Worm (Caenorhabditis elegans) whole organism, L2 larva: ENCODE data around the gene fbxa-128.

ENCODE experiments used
- C34F6.9 ChIP-seq: fragments of 150-350 bp; optimal IDR thresholded peaks from 2 replicates; lab custom pipeline; 2014; ENCODE audit warnings: missing biosample characterization, missing genetic modification characterization
- F13H6.1 ChIP-seq: sonication (generic microtip); optimal IDR thresholded peaks from 2 replicates; lab custom pipeline; 2016; ENCODE audit warnings: missing genetic modification characterization, missing compliant biosample characterization
- R02D3.7 ChIP-seq: fragments of 150-350 bp; optimal IDR thresholded peaks from 2 replicates; lab custom pipeline; 2014; ENCODE audit warnings: missing biosample characterization, missing genetic modification characterization
- alr-1 ChIP-seq: fragments of 150-350 bp; optimal IDR thresholded peaks from 2 replicates; lab custom pipeline; 2014; ENCODE audit warnings: missing biosample characterization, missing genetic modification characterization
- aly-2 ChIP-seq: fragments of 150-350 bp; optimal IDR thresholded peaks from 2 replicates; lab custom pipeline; 2014; ENCODE audit warnings: missing biosample characterization, missing genetic modification characterization
- ama-1 ChIP-seq: fragments of 150-350 bp; optimal IDR thresholded peaks from 2 replicates; lab custom pipeline; 2018; ENCODE audit warnings: inconsistent platforms
- blmp-1 ChIP-seq: sonication (generic microtip); optimal IDR thresholded peaks from 2 replicates; lab custom pipeline; 2017; ENCODE audit warnings: missing genetic modification characterization, mild to moderate bottlenecking, missing compliant biosample characterization, antibody characterized with exemption, moderate library complexity; ENCODE audit not compliant: insufficient read depth
- ceh-16 ChIP-seq: fragments of 150-350 bp; optimal IDR thresholded peaks from 2 replicates; lab custom pipeline; 2014; ENCODE audit warnings: missing biosample characterization, missing genetic modification characterization
- ceh-82 ChIP-seq: fragments of 150-350 bp; optimal IDR thresholded peaks from 2 replicates; lab custom pipeline; 2014; ENCODE audit warnings: missing biosample characterization, missing genetic modification characterization
- crh-2 ChIP-seq: sonication (generic microtip); optimal IDR thresholded peaks from 2 replicates; lab custom pipeline; 2017; ENCODE audit warnings: missing biosample characterization, missing genetic modification characterization
- dmd-4 ChIP-seq: sonication (generic microtip); optimal IDR thresholded peaks from 2 replicates; lab custom pipeline; 2017; ENCODE audit warnings: missing biosample characterization, missing genetic modification characterization
- egl-27 ChIP-seq: sonication (generic microtip); optimal IDR thresholded peaks from 3 replicates; lab custom pipeline; 2017; ENCODE audit warnings: missing biosample characterization, missing genetic modification reagents, missing genetic modification characterization
- elt-1 ChIP-seq: fragments of 150-350 bp; optimal IDR thresholded peaks from 2 replicates; lab custom pipeline; 2014; ENCODE audit warnings: missing biosample characterization, missing genetic modification characterization
- elt-3 ChIP-seq: sonication (generic microtip); optimal IDR thresholded peaks from 2 replicates; lab custom pipeline; 2017; ENCODE audit warnings: missing biosample characterization, missing genetic modification characterization
- fos-1 ChIP-seq: fragments of 150-350 bp; optimal IDR thresholded peaks from 2 replicates; lab custom pipeline; 2014; ENCODE audit warnings: missing biosample characterization, missing genetic modification characterization
- gmeb-1 ChIP-seq: fragments of 150-350 bp; optimal IDR thresholded peaks from 2 replicates; lab custom pipeline; 2014; ENCODE audit warnings: missing biosample characterization, missing genetic modification characterization
- lin-11 ChIP-seq: fragments of 150-350 bp; sonication (generic microtip); optimal IDR thresholded peaks from 2 replicates; lab custom pipeline; 2014; ENCODE audit warnings: missing biosample characterization, missing genetic modification characterization, inconsistent platforms, mixed read lengths
- lin-13 ChIP-seq: fragments of 150-350 bp; optimal IDR thresholded peaks from 2 replicates; lab custom pipeline; 2014; ENCODE audit warnings: missing biosample characterization, missing genetic modification reagents, missing genetic modification characterization
- lin-39 ChIP-seq: fragments of 150-350 bp; optimal IDR thresholded peaks from 2 replicates; lab custom pipeline; 2014; ENCODE audit warnings: missing biosample characterization, missing genetic modification reagents, missing genetic modification characterization
- lsy-2 ChIP-seq, 2 experiments: fragments of 150-350 bp in 1 of 2; sonication (generic microtip) in 1 of 2; optimal IDR thresholded peaks; 2 replicates each; lab custom pipeline; 2014 to 2017; ENCODE audit warnings: missing biosample characterization in 2 of 2, missing genetic modification characterization in 2 of 2
- mab-5 ChIP-seq: fragments of 150-350 bp; optimal IDR thresholded peaks from 2 replicates; lab custom pipeline; 2014; ENCODE audit warnings: missing biosample characterization, missing genetic modification characterization
- mbf-1 ChIP-seq: sonication (generic microtip); optimal IDR thresholded peaks from 2 replicates; lab custom pipeline; 2017; ENCODE audit warnings: missing biosample characterization, missing genetic modification characterization
- mdl-1 ChIP-seq, 2 experiments: fragments of 150-350 bp in 1 of 2; sonication (generic microtip) in 1 of 2; optimal IDR thresholded peaks; 2 replicates each; lab custom pipeline; 2017; ENCODE audit warnings: missing biosample characterization in 2 of 2, missing genetic modification characterization in 2 of 2
- nhr-10 ChIP-seq: sonication (generic microtip); optimal IDR thresholded peaks from 2 replicates; lab custom pipeline; 2017; ENCODE audit warnings: missing biosample characterization, missing genetic modification characterization
- nhr-11 ChIP-seq: fragments of 150-350 bp; optimal IDR thresholded peaks from 2 replicates; lab custom pipeline; 2014; ENCODE audit warnings: missing biosample characterization, missing genetic modification characterization
- nhr-12 ChIP-seq: fragments of 150-350 bp; optimal IDR thresholded peaks from 2 replicates; lab custom pipeline; 2014; ENCODE audit warnings: missing biosample characterization, missing genetic modification characterization
- nhr-129 ChIP-seq: fragments of 150-350 bp; optimal IDR thresholded peaks from 2 replicates; lab custom pipeline; 2014; ENCODE audit warnings: missing biosample characterization, missing genetic modification characterization
- nhr-21 ChIP-seq: fragments of 150-350 bp; optimal IDR thresholded peaks from 2 replicates; lab custom pipeline; 2014; ENCODE audit warnings: missing biosample characterization, missing genetic modification characterization
- nhr-23 ChIP-seq: fragments of 150-350 bp; optimal IDR thresholded peaks from 2 replicates; lab custom pipeline; 2014; ENCODE audit warnings: missing biosample characterization, missing genetic modification reagents, missing genetic modification characterization
- nhr-237 ChIP-seq: fragments of 150-350 bp; optimal IDR thresholded peaks from 2 replicates; lab custom pipeline; 2014; ENCODE audit warnings: missing biosample characterization, missing genetic modification characterization
- nhr-25 ChIP-seq: fragments of 150-350 bp; sonication (generic microtip); optimal IDR thresholded peaks from 3 replicates; lab custom pipeline; 2014; ENCODE audit warnings: missing biosample characterization, missing genetic modification characterization
- nhr-6 ChIP-seq: fragments of 150-350 bp; optimal IDR thresholded peaks from 2 replicates; lab custom pipeline; 2014; ENCODE audit warnings: missing biosample characterization, missing genetic modification characterization
- nhr-77 ChIP-seq: fragments of 150-350 bp; optimal IDR thresholded peaks from 2 replicates; lab custom pipeline; 2014; ENCODE audit warnings: missing biosample characterization, missing genetic modification characterization
- peb-1 ChIP-seq: fragments of 150-350 bp; optimal IDR thresholded peaks from 2 replicates; lab custom pipeline; 2014; ENCODE audit warnings: missing biosample characterization, missing genetic modification characterization
- sem-4 ChIP-seq: fragments of 150-350 bp; optimal IDR thresholded peaks from 2 replicates; lab custom pipeline; 2014; ENCODE audit warnings: missing biosample characterization, missing genetic modification reagents, missing genetic modification characterization
- skn-1 ChIP-seq: sonication (generic microtip); optimal IDR thresholded peaks from 2 replicates; lab custom pipeline; 2017; ENCODE audit warnings: missing biosample characterization, missing genetic modification characterization
- sma-3 ChIP-seq: sonication (generic microtip); optimal IDR thresholded peaks from 2 replicates; lab custom pipeline; 2016; ENCODE audit warnings: missing genetic modification reagents, missing genetic modification characterization, missing compliant biosample characterization
- sma-9 ChIP-seq, 2 experiments: fragments of 150-350 bp in 1 of 2; sonication (generic microtip) in 1 of 2; optimal IDR thresholded peaks; 2 replicates each; lab custom pipeline; 2014 to 2016; ENCODE audit warnings: missing genetic modification characterization in 2 of 2, mild to moderate bottlenecking in 1 of 2, missing biosample characterization in 1 of 2, missing compliant biosample characterization in 1 of 2, missing genetic modification reagents in 1 of 2, moderate library complexity in 1 of 2
- snpc-4 ChIP-seq: fragments of 150-350 bp; optimal IDR thresholded peaks from 2 replicates; lab custom pipeline; 2014; ENCODE audit warnings: missing biosample characterization, missing genetic modification characterization
- unc-39 ChIP-seq: fragments of 150-350 bp; optimal IDR thresholded peaks from 2 replicates; lab custom pipeline; 2014; ENCODE audit warnings: missing biosample characterization, missing genetic modification characterization
- unc-55 ChIP-seq: fragments of 150-350 bp; sonication (generic microtip); optimal IDR thresholded peaks from 3 replicates; lab custom pipeline; 2014; ENCODE audit warnings: missing biosample characterization, missing genetic modification reagents, missing genetic modification characterization
- unc-62 ChIP-seq: fragments of 150-350 bp; optimal IDR thresholded peaks from 2 replicates; lab custom pipeline; 2014; ENCODE audit warnings: missing biosample characterization, missing genetic modification reagents, missing genetic modification characterization
- zag-1 ChIP-seq: fragments of 150-350 bp; optimal IDR thresholded peaks from 2 replicates; lab custom pipeline; 2014; ENCODE audit warnings: missing biosample characterization, missing genetic modification characterization
- ztf-1 ChIP-seq: fragments of 200-800 bp; sonication (Bioruptor generic); conservative IDR thresholded peaks from 2 replicates; pipeline ENCODE4 v1.3.6; 2022; ENCODE audit warnings: missing genetic modification characterization, missing compliant biosample characterization
- ztf-11 ChIP-seq: sonication (generic microtip); optimal IDR thresholded peaks from 2 replicates; lab custom pipeline; 2017; ENCODE audit warnings: missing biosample characterization, missing genetic modification characterization
- ztf-4 ChIP-seq: fragments of 150-350 bp; optimal IDR thresholded peaks from 2 replicates; lab custom pipeline; 2014; ENCODE audit warnings: missing biosample characterization, missing genetic modification characterization

Gene fbxa-128

DNA sequence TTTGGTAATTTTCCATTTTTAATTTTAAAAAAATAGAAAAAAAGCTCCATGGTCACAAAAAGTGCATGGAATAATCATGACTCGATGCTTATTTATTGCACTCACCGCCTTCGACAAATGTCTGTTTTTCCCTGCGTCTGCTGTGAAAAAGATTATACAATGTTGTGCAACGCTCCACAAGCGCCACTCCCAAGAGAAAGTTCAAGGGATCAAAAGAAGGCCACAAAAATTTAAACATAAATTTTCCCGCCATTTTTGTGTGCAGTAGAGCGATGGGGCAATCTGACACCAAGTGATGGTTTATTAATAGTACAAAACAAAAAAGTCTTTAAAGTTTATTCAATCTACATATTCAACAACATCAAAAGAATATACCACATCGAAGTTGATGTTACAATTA lies at the start of gene fbxa-128:
Gene fbxa-128, minus strand, starts transcription at position 192 of the 400 bp plus-strand sequence.
- TF ChIP-seq unc-62 (GFP tag; lab: Kevin White, UChicago), result no peak
- TF ChIP-seq nhr-237 (tag; lab: Kevin White, UChicago), result no peak
- TF ChIP-seq unc-55 (GFP tag; lab: Kevin White, UChicago), result peak; percentile 61
- peak; percentile 62 for TF ChIP-seq crh-2 (tag; lab: Kevin White, UChicago)
- TF ChIP-seq fos-1 (tag; lab: Kevin White, UChicago), result peak; percentile 85
- peak in 1 of 2 experiments; percentile 52 for TF ChIP-seq lsy-2 (tag; optimal IDR thresholded peaks at IDR 0.05; lab: Kevin White, UChicago)
- peak; percentile 31 for TF ChIP-seq gmeb-1
- TF ChIP-seq ztf-1 (GFP tag; lab: Robert Waterston, UW), result no peak
- peak; percentile 34 for TF ChIP-seq nhr-129 (tag; lab: Kevin White, UChicago)
- TF ChIP-seq lin-13 (GFP tag; lab: Kevin White, UChicago), result peak; percentile 0
- peak; percentile 7 for TF ChIP-seq sma-9 (GFP tag; optimal IDR thresholded peaks at IDR 0.05; lab: Kevin White, UChicago)
- TF ChIP-seq sma-9 (tag; optimal IDR thresholded peaks at IDR 0.05; lab: Kevin White, UChicago), result no peak
- peak; percentile 21 for TF ChIP-seq C34F6.9
- TF ChIP-seq mdl-1 (tag; optimal IDR thresholded peaks at IDR 0.05; lab: Kevin White, UChicago), result no peak
- TF ChIP-seq, all 48 proteins: peak for 9

DNA sequence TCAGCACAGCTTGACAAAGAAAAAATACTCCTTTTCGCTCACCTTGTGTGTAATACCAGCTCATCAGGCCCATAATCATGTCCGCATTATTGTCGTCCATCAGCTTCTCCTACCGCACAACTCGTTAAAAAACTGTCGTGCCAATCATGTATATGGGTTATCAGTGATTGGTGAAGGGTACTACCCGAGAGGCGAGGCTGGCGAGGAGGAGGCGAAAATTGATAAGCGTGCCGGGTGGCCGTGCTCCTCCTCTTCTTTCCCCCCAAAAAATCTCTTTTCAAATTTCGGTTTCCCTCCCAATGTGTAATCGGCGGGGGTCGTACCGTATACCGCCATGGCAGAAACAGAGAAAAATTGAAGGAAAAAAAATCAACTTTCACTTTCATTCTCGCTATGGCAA lies 49.2 kb upstream of the fbxa-128 start:
- TF ChIP-seq mdl-1 (tag; optimal IDR thresholded peaks at IDR 0.05; lab: Kevin White, UChicago), result no peak
- TF ChIP-seq fos-1 (tag; lab: Kevin White, UChicago), result peak; percentile 14
- peak; percentile 6 for TF ChIP-seq crh-2 (tag; lab: Kevin White, UChicago)
- no peak for TF ChIP-seq lin-39
- TF ChIP-seq, all 48 proteins: peak for 2

ce11 chrIII:11185483-11186115 lies 46.7 kb upstream of the fbxa-128 start:
- TF ChIP-seq lin-39 (no peak), gmeb-1 (no peak), mdl-1 (tag; optimal IDR thresholded peaks at IDR 0.05; lab: Kevin White, UChicago) (peak in 1 of 2 experiments; percentile 71), fos-1 (tag; lab: Kevin White, UChicago) (peak; percentile 64), R02D3.7 (no peak), elt-1 (no peak), sma-3 (GFP tag; lab: Kevin White, UChicago) (peak; percentile 40), nhr-129 (tag; lab: Kevin White, UChicago) (no peak), snpc-4 (tag; lab: Kevin White, UChicago) (no peak), sma-9 (GFP tag; optimal IDR thresholded peaks at IDR 0.05; lab: Kevin White, UChicago) (peak; percentile 58), sma-9 (tag; optimal IDR thresholded peaks at IDR 0.05; lab: Kevin White, UChicago) (no peak), lsy-2 (tag; optimal IDR thresholded peaks at IDR 0.05; lab: Kevin White, UChicago) (peak in 1 of 2 experiments; percentile 50), aly-2 (tag; lab: Kevin White, UChicago) (no peak), elt-3 (tag; lab: Kevin White, UChicago) (no peak), dmd-4 (tag; lab: Kevin White, UChicago) (no peak), blmp-1 (tag; lab: Kevin White, UChicago) (no peak), lin-11 (tag; lab: Kevin White, UChicago) (peak; percentile 50), unc-55 (GFP tag; lab: Kevin White, UChicago) (peak; percentile 66), skn-1 (tag; lab: Kevin White, UChicago) (no peak), nhr-10 (tag; lab: Kevin White, UChicago) (no peak), zag-1 (peak; percentile 89), crh-2 (tag; lab: Kevin White, UChicago) (peak; percentile 80), nhr-6 (tag; lab: Kevin White, UChicago) (no peak), nhr-12 (tag; lab: Kevin White, UChicago) (no peak), ceh-82 (tag; lab: Kevin White, UChicago) (no peak), unc-39 (tag; lab: Kevin White, UChicago) (no peak), nhr-11 (tag; lab: Kevin White, UChicago) (no peak), nhr-25 (tag; lab: Kevin White, UChicago) (no peak), mab-5 (tag; lab: Kevin White, UChicago) (no peak), peb-1 (tag; lab: Kevin White, UChicago) (no peak), F13H6.1 (tag; lab: Kevin White, UChicago) (peak; percentile 82), C34F6.9 (peak; percentile 67), ztf-4 (tag; lab: Kevin White, UChicago) (no peak), egl-27 (tag; lab: Kevin White, UChicago) (no peak), ztf-1 (GFP tag; lab: Robert Waterston, UW) (no peak), ztf-11 (no peak), nhr-23 (no peak), ceh-16 (no peak), ama-1 (lab: Kevin White, UChicago) (no peak), sem-4 (tag; lab: Kevin White, UChicago) (peak; percentile 32), nhr-21 (tag; lab: Kevin White, UChicago) (no peak), unc-62 (GFP tag; lab: Kevin White, UChicago) (no peak), mbf-1 (tag; lab: Kevin White, UChicago) (no peak), nhr-77 (no peak), lin-13 (GFP tag; lab: Kevin White, UChicago) (peak; percentile 32), alr-1 (tag; lab: Kevin White, UChicago) (no peak)
